1 fruit fly cellular context compared by ENCODE assay signal in the genomic region with DNA sequence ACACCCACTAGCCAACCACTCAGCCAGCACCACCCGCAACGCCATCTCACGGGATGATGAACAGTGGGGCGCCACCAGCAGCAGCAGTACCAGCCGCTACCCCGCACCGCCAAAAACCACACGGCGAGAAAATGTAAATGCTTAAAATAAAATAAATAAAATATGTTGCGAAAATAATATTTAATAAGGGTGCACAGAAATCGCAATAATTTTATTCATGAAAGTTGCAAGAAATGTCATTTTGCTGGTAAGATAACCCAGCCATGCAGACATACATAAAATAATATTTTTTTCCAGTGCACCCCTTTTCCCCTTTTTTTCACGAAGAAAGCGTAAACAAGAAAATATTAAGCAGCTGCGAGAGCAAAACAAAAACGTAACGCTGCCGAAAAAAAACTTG.
TF ChIP-seq lines count a peak whose summit lies in the region.

No protein-coding gene starts in this region.

TF ChIP-seq in whole organism, embryonic, 481 proteins besides CTCF, POLR2A, EP300 and RAD21 (continued from another document and continues in another):
- TF ChIP-seq aop (GFP tag; IDR thresholded peaks at IDR 0.05; lab: Robert Waterston, UW) (no peak), dmrt11E (tag; optimal IDR thresholded peaks at IDR 0.05; lab: Kevin White, UChicago) (no peak), Optix (GFP tag; IDR thresholded peaks at IDR 0.05; lab: Robert Waterston, UW) (0 out of 3 replicates have a peak, but pooled peaks have one; percentile 24), CG32767 (GFP tag; IDR thresholded peaks at IDR 0.05; lab: Robert Waterston, UW) (peak; percentile 48; the same call in 1 of the 2 replicates), CG14050 (GFP tag; IDR thresholded peaks at IDR 0.05; lab: Robert Waterston, UW) (peak; percentile 41; the same call in 2 of the 3 replicates), gcm2 (GFP tag; optimal IDR thresholded peaks at IDR 0.05; lab: Kevin White, UChicago) (no peak), CG7372 (GFP tag; IDR thresholded peaks at IDR 0.05; lab: Robert Waterston, UW) (peak; percentile 36; the same call in 1 of the 2 replicates), chn (GFP tag; optimal IDR thresholded peaks at IDR 0.05; lab: Kevin White, UChicago) (peak; percentile 42), Lim3 (GFP tag; IDR thresholded peaks at IDR 0.05; lab: Robert Waterston, UW) (0 out of 2 replicates have a peak, but pooled peaks have one; percentile 16), CG6254 (GFP tag; optimal IDR thresholded peaks at IDR 0.05; lab: Kevin White, UChicago) (no peak), z (GFP tag; IDR thresholded peaks at IDR 0.05; lab: Robert Waterston, UW) (no peak), CG7839 (tag; optimal IDR thresholded peaks at IDR 0.05; lab: Kevin White, UChicago) (peak; percentile 76), Meics (GFP tag; optimal IDR thresholded peaks at IDR 0.05; lab: Kevin White, UChicago) (peak; percentile 78), CG1602 (GFP tag; optimal IDR thresholded peaks at IDR 0.05; lab: Kevin White, UChicago) (peak; percentile 28), CG9437 (GFP tag; optimal IDR thresholded peaks at IDR 0.05; lab: Kevin White, UChicago) (peak; percentile 29), CG18764 (GFP tag; optimal IDR thresholded peaks at IDR 0.05; lab: Kevin White, UChicago) (peak; percentile 6), gsb-n (tag; optimal IDR thresholded peaks at IDR 0.05; lab: Kevin White, UChicago) (no peak), CG4424 (GFP tag; optimal IDR thresholded peaks at IDR 0.05; lab: Kevin White, UChicago) (peak; percentile 55), emc (GFP tag; optimal IDR thresholded peaks at IDR 0.05; lab: Kevin White, UChicago) (no peak), CG18476 (GFP tag; optimal IDR thresholded peaks at IDR 0.05; lab: Kevin White, UChicago) (peak; percentile 37), lilli (GFP tag; optimal IDR thresholded peaks at IDR 0.05; lab: Kevin White, UChicago) (peak; percentile 39), CG13624 (GFP tag; optimal IDR thresholded peaks at IDR 0.05; lab: Kevin White, UChicago) (peak; percentile 30), CG8388 (GFP tag; optimal IDR thresholded peaks at IDR 0.05; lab: Kevin White, UChicago) (peak; percentile 38), CG11093 (GFP tag; IDR thresholded peaks at IDR 0.05; lab: Robert Waterston, UW) (peak; percentile 56; the same call in 1 of the 3 replicates), pho (GFP tag; optimal IDR thresholded peaks at IDR 0.05; lab: Kevin White, UChicago) (peak; percentile 23), CG11247 (GFP tag; IDR thresholded peaks at IDR 0.05; lab: Robert Waterston, UW) (peak; percentile 47; the same call in 1 of the 2 replicates), CG11696 (GFP tag; IDR thresholded peaks at IDR 0.05; lab: Robert Waterston, UW) (0 out of 2 replicates have a peak, but pooled peaks have one; percentile 25), CG6654 (GFP tag; optimal IDR thresholded peaks at IDR 0.05; lab: Kevin White, UChicago) (no peak), Adf1 (GFP tag; IDR thresholded peaks at IDR 0.05; lab: Robert Waterston, UW) (peak; percentile 19; the same call in 1 of the 2 replicates), Dek (tag; optimal IDR thresholded peaks at IDR 0.05; lab: Kevin White, UChicago) (peak; percentile 61), Hand (GFP tag; optimal IDR thresholded peaks at IDR 0.05; lab: Kevin White, UChicago) (peak; percentile 78), CG32772 (GFP tag; IDR thresholded peaks at IDR 0.05; lab: Robert Waterston, UW) (peak; percentile 70), pan (optimal IDR thresholded peaks at IDR 0.05; lab: Kevin White, UChicago) (no peak), pan (GFP tag; optimal IDR thresholded peaks at IDR 0.05 in 1 of 2, IDR thresholded peaks at IDR 0.05 in 1 of 2) (peak in 1 of 2 experiments; percentile 78), MBD-R2 (GFP tag; IDR thresholded peaks at IDR 0.05; lab: Robert Waterston, UW) (peak; percentile 18; the same call in 1 of the 2 replicates), gsb (GFP tag; IDR thresholded peaks at IDR 0.05; lab: Robert Waterston, UW) (peak; percentile 49; the same call in 1 of the 2 replicates), CG31441 (GFP tag; IDR thresholded peaks at IDR 0.05; lab: Robert Waterston, UW) (peak; percentile 66), Xrp1 (GFP tag; IDR thresholded peaks at IDR 0.05; lab: Robert Waterston, UW) (peak; percentile 63), CG11695 (GFP tag; IDR thresholded peaks at IDR 0.05; lab: Robert Waterston, UW) (peak; percentile 59; the same call in 1 of the 3 replicates), Fer1 (GFP tag; optimal IDR thresholded peaks at IDR 0.05; lab: Kevin White, UChicago) (peak; percentile 83), CG31388 (GFP tag; optimal IDR thresholded peaks at IDR 0.05; lab: Kevin White, UChicago) (no peak), Hmr (GFP tag; optimal IDR thresholded peaks at IDR 0.05; lab: Kevin White, UChicago) (peak; percentile 79), CG4404 (GFP tag; IDR thresholded peaks at IDR 0.05; lab: Robert Waterston, UW) (peak; percentile 47), sens (GFP tag; lab: Kevin White, UChicago) (peak; percentile 33), CG15011 (GFP tag; optimal IDR thresholded peaks at IDR 0.05; lab: Kevin White, UChicago) (peak; percentile 35), CG30403 (GFP tag; optimal IDR thresholded peaks at IDR 0.05; lab: Kevin White, UChicago) (peak; percentile 69), CG3163 (GFP tag; optimal IDR thresholded peaks at IDR 0.05; lab: Kevin White, UChicago) (no peak), dm (GFP tag; optimal IDR thresholded peaks at IDR 0.05; lab: Kevin White, UChicago) (no peak), abd-A (tag; optimal IDR thresholded peaks at IDR 0.05; lab: Kevin White, UChicago) (no peak), H15 (GFP tag; IDR thresholded peaks at IDR 0.05; lab: Robert Waterston, UW) (peak; percentile 40; the same call in 1 of the 3 replicates), CG10274 (GFP tag; optimal IDR thresholded peaks at IDR 0.05; lab: Kevin White, UChicago) (peak; percentile 13), CG3838 (GFP tag; optimal IDR thresholded peaks at IDR 0.05; lab: Kevin White, UChicago) (no peak), CG8478 (optimal IDR thresholded peaks at IDR 0.05; lab: Kevin White, UChicago) (no peak), nerfin-1 (tag; optimal IDR thresholded peaks at IDR 0.05; lab: Kevin White, UChicago) (peak; percentile 33), ATbp (GFP tag; optimal IDR thresholded peaks at IDR 0.05; lab: Kevin White, UChicago) (peak; percentile 60), CG12071 (GFP tag; optimal IDR thresholded peaks at IDR 0.05; lab: Kevin White, UChicago) (peak; percentile 39), bsh (GFP tag; optimal IDR thresholded peaks at IDR 0.05; lab: Kevin White, UChicago) (peak in 1 of 2 experiments; percentile 68), CG11085 (GFP tag; IDR thresholded peaks at IDR 0.05; lab: Robert Waterston, UW) (peak; percentile 43; the same call in 1 of the 2 replicates), crp (GFP tag; optimal IDR thresholded peaks at IDR 0.05; lab: Kevin White, UChicago) (peak in 1 of 2 experiments; percentile 9), CG12155 (GFP tag; optimal IDR thresholded peaks at IDR 0.05; lab: Kevin White, UChicago) (peak; percentile 49), CG14014 (GFP tag; IDR thresholded peaks at IDR 0.05; lab: Robert Waterston, UW) (peak; percentile 65), jigr1 (GFP tag; IDR thresholded peaks at IDR 0.05; lab: Robert Waterston, UW) (peak; percentile 38; the same call in 1 of the 3 replicates), Rfx (GFP tag; IDR thresholded peaks at IDR 0.05; lab: Robert Waterston, UW) (peak; percentile 74), CG3281 (GFP tag; optimal IDR thresholded peaks at IDR 0.05; lab: Kevin White, UChicago) (peak; percentile 77), al (GFP tag; IDR thresholded peaks at IDR 0.05; lab: Robert Waterston, UW) (peak; percentile 53; the same call in 1 of the 2 replicates), p53 (GFP tag; optimal IDR thresholded peaks at IDR 0.05; lab: Kevin White, UChicago) (no peak), E2f2 (GFP tag; IDR thresholded peaks at IDR 0.05; lab: Robert Waterston, UW) (peak; percentile 8; the same call in 1 of the 2 replicates), zfh1 (GFP tag; IDR thresholded peaks at IDR 0.05; lab: Robert Waterston, UW) (0 out of 3 replicates have a peak, but pooled peaks have one; percentile 34), H2.0 (GFP tag; IDR thresholded peaks at IDR 0.05; lab: Robert Waterston, UW) (peak; percentile 61), Doc3 (GFP tag; IDR thresholded peaks at IDR 0.05; lab: Robert Waterston, UW; ENCODE audit: partially characterized antibody) (no peak), CG16863 (GFP tag; optimal IDR thresholded peaks at IDR 0.05; lab: Kevin White, UChicago) (no peak), Fer2 (tag; optimal IDR thresholded peaks at IDR 0.05; lab: Kevin White, UChicago) (peak; percentile 52), CG9215 (GFP tag; IDR thresholded peaks at IDR 0.05; lab: Robert Waterston, UW) (peak; percentile 52), D19B (GFP tag; optimal IDR thresholded peaks at IDR 0.05; lab: Kevin White, UChicago) (peak; percentile 41), CG9609 (GFP tag; optimal IDR thresholded peaks at IDR 0.05; lab: Kevin White, UChicago) (peak; percentile 7), croc (GFP tag; conservative IDR thresholded peaks at IDR 0.05; lab: Robert Waterston, UW) (peak; percentile 29; the same call in 1 of the 3 replicates), eve (GFP tag; optimal IDR thresholded peaks at IDR 0.05; lab: Kevin White, UChicago) (peak in 1 of 2 experiments; percentile 52), cato (GFP tag; optimal IDR thresholded peaks at IDR 0.05; lab: Kevin White, UChicago; ENCODE audit: borderline replicate concordance) (peak; percentile 19), CG17359 (tag; optimal IDR thresholded peaks at IDR 0.05; lab: Kevin White, UChicago) (peak; percentile 72), exex (tag; optimal IDR thresholded peaks at IDR 0.05; lab: Kevin White, UChicago) (peak; percentile 12), CG9727 (GFP tag; optimal IDR thresholded peaks at IDR 0.05; lab: Kevin White, UChicago) (peak; percentile 53), CG3726 (GFP tag; IDR thresholded peaks at IDR 0.05; lab: Robert Waterston, UW) (no peak), CG1529 (GFP tag; optimal IDR thresholded peaks at IDR 0.05; lab: Kevin White, UChicago) (peak; percentile 26), caup (GFP tag; optimal IDR thresholded peaks at IDR 0.05; lab: Kevin White, UChicago; ENCODE audit: severe bottlenecking) (peak; percentile 76), tup (GFP tag; optimal IDR thresholded peaks at IDR 0.05; lab: Kevin White, UChicago) (no peak), Ets97D (GFP tag; optimal IDR thresholded peaks at IDR 0.05; lab: Kevin White, UChicago) (peak; percentile 4), stwl (tag; optimal IDR thresholded peaks at IDR 0.05; lab: Kevin White, UChicago) (no peak), pfk (GFP tag; optimal IDR thresholded peaks at IDR 0.05; lab: Kevin White, UChicago) (no peak), CG18599 (GFP tag; optimal IDR thresholded peaks at IDR 0.05; lab: Kevin White, UChicago) (peak; percentile 89), BEAF-32 (GFP tag; optimal IDR thresholded peaks at IDR 0.05; lab: Kevin White, UChicago) (no peak), CG12942 (GFP tag; optimal IDR thresholded peaks at IDR 0.05; lab: Kevin White, UChicago) (peak; percentile 36), CG7745 (tag; optimal IDR thresholded peaks at IDR 0.05; lab: Kevin White, UChicago) (no peak), CG17328 (GFP tag; IDR thresholded peaks at IDR 0.05; lab: Robert Waterston, UW) (peak; percentile 29; the same call in 1 of the 2 replicates), CG10209 (GFP tag; optimal IDR thresholded peaks at IDR 0.05; lab: Kevin White, UChicago) (peak; percentile 64), nau (GFP tag; optimal IDR thresholded peaks at IDR 0.05; lab: Kevin White, UChicago) (peak; percentile 29), sisA (GFP tag; IDR thresholded peaks at IDR 0.05; lab: Robert Waterston, UW) (peak; percentile 67), CG11560 (tag; IDR thresholded peaks at IDR 0.05; lab: Robert Waterston, UW) (no peak), prd (optimal IDR thresholded peaks at IDR 0.05; lab: Kevin White, UChicago) (no peak), prd (GFP tag; IDR thresholded peaks at IDR 0.05; lab: Robert Waterston, UW) (peak; percentile 81), seq (GFP tag; IDR thresholded peaks at IDR 0.05; lab: Robert Waterston, UW) (peak; percentile 51; the same call in 1 of the 2 replicates), so (GFP tag; IDR thresholded peaks at IDR 0.05; lab: Robert Waterston, UW) (peak; percentile 65; the same call in 2 of the 3 replicates), zen2 (GFP tag; IDR thresholded peaks at IDR 0.05; lab: Robert Waterston, UW; ENCODE audit: partially characterized antibody) (no peak), CG12391 (tag; optimal IDR thresholded peaks at IDR 0.05; lab: Kevin White, UChicago) (peak; percentile 62), Oaz (GFP tag; IDR thresholded peaks at IDR 0.05; lab: Robert Waterston, UW) (peak; percentile 39; the same call in 1 of the 2 replicates), CG14710 (tag; optimal IDR thresholded peaks at IDR 0.05; lab: Kevin White, UChicago) (peak; percentile 21), CG12219 (GFP tag; optimal IDR thresholded peaks at IDR 0.05; lab: Kevin White, UChicago) (peak; percentile 18), Med (GFP tag; lab: Kevin White, UChicago) (peak; percentile 91), HHEX (GFP tag; optimal IDR thresholded peaks at IDR 0.05; lab: Kevin White, UChicago) (peak; percentile 53), Sox100B (GFP tag; optimal IDR thresholded peaks at IDR 0.05; lab: Kevin White, UChicago) (peak; percentile 50), CG8281 (tag; optimal IDR thresholded peaks at IDR 0.05; lab: Kevin White, UChicago) (peak; percentile 32), CG8765 (GFP tag; IDR thresholded peaks at IDR 0.05; lab: Robert Waterston, UW) (0 out of 2 replicates have a peak, but pooled peaks have one; percentile 30), Abd-B (GFP tag; optimal IDR thresholded peaks at IDR 0.05; lab: Kevin White, UChicago) (peak; percentile 40), CG1832 (GFP tag; optimal IDR thresholded peaks at IDR 0.05; lab: Kevin White, UChicago) (no peak), B-H2 (GFP tag; optimal IDR thresholded peaks at IDR 0.05; lab: Kevin White, UChicago) (peak; percentile 12), sc (optimal IDR thresholded peaks at IDR 0.05; lab: Kevin White, UChicago) (no peak), sc (GFP tag; optimal IDR thresholded peaks at IDR 0.05; lab: Kevin White, UChicago) (peak; percentile 31), CG13424 (tag; optimal IDR thresholded peaks at IDR 0.05; lab: Kevin White, UChicago) (peak; percentile 74), CG12104 (GFP tag; optimal IDR thresholded peaks at IDR 0.05; lab: Kevin White, UChicago) (no peak), gce (GFP tag; IDR thresholded peaks at IDR 0.05; lab: Robert Waterston, UW) (no peak), Antp (GFP tag; optimal IDR thresholded peaks at IDR 0.05; lab: Kevin White, UChicago) (no peak), CG13287 (GFP tag; IDR thresholded peaks at IDR 0.05; lab: Robert Waterston, UW; ENCODE audit: partially characterized antibody) (no peak), slbo (GFP tag; IDR thresholded peaks at IDR 0.05; lab: Robert Waterston, UW) (peak; percentile 79)
